Worm (Caenorhabditis elegans) whole organism, early embryonic: ENCODE measurements around the gene C29F7.2.

Experiments used
- aly-1 ChIP-seq: sonication (generic microtip); optimal IDR thresholded peaks from 2 replicates; lab custom pipeline; 2016; ENCODE audit warnings: missing genetic modification characterization, missing compliant biosample characterization
- ama-1 ChIP-seq: fragments of 150-350 bp; optimal IDR thresholded peaks from 2 replicates; lab custom pipeline; 2014
- ceh-13 ChIP-seq: fragments of 200-800 bp; sonication (Bioruptor generic); optimal IDR thresholded peaks from 2 replicates; lab custom pipeline; 2018; ENCODE audit warnings: mild to moderate bottlenecking, missing genetic modification characterization, missing compliant biosample characterization
- ceh-36 ChIP-seq: sonication (generic microtip); optimal IDR thresholded peaks from 2 replicates; lab custom pipeline; 2016; ENCODE audit warnings: missing genetic modification characterization, inconsistent platforms, missing compliant biosample characterization
- ets-7 ChIP-seq: sonication (generic microtip); optimal IDR thresholded peaks from 2 replicates; lab custom pipeline; 2016; ENCODE audit warnings: missing genotype, missing genetic modification characterization, missing compliant biosample characterization
- flt-1 ChIP-seq: fragments of 200-800 bp; sonication (Bioruptor generic); IDR thresholded peaks from 2 replicates; pipeline ENCODE4 v1.3.6; 2022; ENCODE audit warnings: missing genetic modification characterization, missing compliant biosample characterization
- hmg-4 ChIP-seq: fragments of 200-800 bp; sonication (Bioruptor generic); optimal IDR thresholded peaks from 2 replicates; lab custom pipeline; 2018; ENCODE audit warnings: mild to moderate bottlenecking, missing genetic modification characterization, missing compliant biosample characterization
- hnd-1 ChIP-seq: sonication (generic microtip); optimal IDR thresholded peaks from 2 replicates; lab custom pipeline; 2016; ENCODE audit warnings: missing genetic modification characterization, missing compliant biosample characterization
- scrt-1 ChIP-seq: fragments of 200-800 bp; sonication (Bioruptor generic); IDR thresholded peaks from 2 replicates; pipeline ENCODE4 v1.3.6; 2022; ENCODE audit warnings: missing genetic modification characterization, missing compliant biosample characterization
- sea-1 ChIP-seq: fragments of 200-800 bp; sonication (Bioruptor generic); conservative IDR thresholded peaks from 2 replicates; pipeline ENCODE4 v1.3.6; 2022; ENCODE audit warnings: missing genetic modification characterization, missing compliant biosample characterization
- tbx-11 ChIP-seq: fragments of 200-800 bp; sonication (Bioruptor generic); IDR thresholded peaks from 2 replicates; pipeline ENCODE4 v1.3.6; 2022; ENCODE audit warnings: missing genetic modification characterization, missing compliant biosample characterization
- tbx-37 ChIP-seq: fragments of 200-800 bp; sonication (Bioruptor generic); conservative IDR thresholded peaks from 2 replicates; pipeline ENCODE4 v1.3.6; 2022; ENCODE audit warnings: missing genetic modification reagents, missing genetic modification characterization, missing compliant biosample characterization

- TF ChIP-seq hnd-1 (tag; lab: Kevin White, UChicago) = no peak
- peak; percentile 6 for TF ChIP-seq aly-1 (tag; lab: Kevin White, UChicago)
- no peak for TF ChIP-seq ceh-13 (GFP tag; lab: Kevin White, UChicago)
- no peak for TF ChIP-seq scrt-1 (GFP tag; lab: Robert Waterston, UW)
- no peak for TF ChIP-seq tbx-11 (GFP tag; lab: Robert Waterston, UW)
- TF ChIP-seq flt-1 (GFP tag; lab: Robert Waterston, UW) = no peak
- no peak for TF ChIP-seq hmg-4 (GFP tag; lab: Kevin White, UChicago)
- TF ChIP-seq sea-1 (GFP tag; lab: Robert Waterston, UW) = no peak
- TF ChIP-seq tbx-37 (GFP tag; lab: Robert Waterston, UW) = no peak
- TF ChIP-seq ceh-36 (tag; lab: Kevin White, UChicago) = no peak
- TF ChIP-seq ama-1 = no peak
- TF ChIP-seq ets-7 (tag; lab: Kevin White, UChicago) = no peak
Observed at ce11 chrX:13419884-13420339, 4.0 kb downstream of the C29F7.2 start, which contains the start of gene C29F7.3.
